1 fruit fly cellular context compared by ENCODE assay signal in genomic region chrX:2533843-2534473, dm6.
A peak's percentile ranks its signal among the peaks of the same experiment; 100 is the strongest.
TF ChIP-seq lines count a peak whose summit lies in the region.

No protein-coding gene starts in this region.

TF ChIP-seq in whole organism, embryonic, 481 proteins besides CTCF, POLR2A, EP300 and RAD21 (continued from another document and continues in another):
- TF ChIP-seq pita (GFP tag; optimal IDR thresholded peaks at IDR 0.05; lab: Kevin White, UChicago) (no peak), zen2 (GFP tag; IDR thresholded peaks at IDR 0.05; lab: Robert Waterston, UW; ENCODE audit: partially characterized antibody) (no peak), chn (GFP tag; optimal IDR thresholded peaks at IDR 0.05; lab: Kevin White, UChicago) (peak; percentile 22), phol (tag; optimal IDR thresholded peaks at IDR 0.05; lab: Kevin White, UChicago) (peak; percentile 40), PHDP (tag; optimal IDR thresholded peaks at IDR 0.05; lab: Kevin White, UChicago) (peak; percentile 45), dmrt99B (tag; optimal IDR thresholded peaks at IDR 0.05; lab: Kevin White, UChicago) (peak; percentile 69), CG11085 (GFP tag; IDR thresholded peaks at IDR 0.05; lab: Robert Waterston, UW) (0 out of 2 replicates have a peak, but pooled peaks have one; percentile 15), Six4 (GFP tag; optimal IDR thresholded peaks at IDR 0.05; lab: Kevin White, UChicago) (peak; percentile 31), Ets65A (GFP tag; lab: Kevin White, UChicago) (peak; percentile 81), gem (tag; optimal IDR thresholded peaks at IDR 0.05; lab: Kevin White, UChicago) (peak; percentile 58), wdn (GFP tag; IDR thresholded peaks at IDR 0.05; lab: Robert Waterston, UW) (peak; percentile 53; the same call in 1 of the 2 replicates), ab (GFP tag; optimal IDR thresholded peaks at IDR 0.05; lab: Kevin White, UChicago) (peak; percentile 48), ro (GFP tag; IDR thresholded peaks at IDR 0.05; lab: Robert Waterston, UW) (0 out of 2 replicates have a peak, but pooled peaks have one; percentile 23), CG7745 (tag; optimal IDR thresholded peaks at IDR 0.05; lab: Kevin White, UChicago) (no peak), btn (GFP tag; optimal IDR thresholded peaks at IDR 0.05; lab: Kevin White, UChicago) (no peak), CG4707 (GFP tag; optimal IDR thresholded peaks at IDR 0.05; lab: Kevin White, UChicago) (no peak), Dad (GFP tag; optimal IDR thresholded peaks at IDR 0.05; lab: Kevin White, UChicago) (peak; percentile 1), dysf (GFP tag; IDR thresholded peaks at IDR 0.05; lab: Robert Waterston, UW) (peak; percentile 83), gro (GFP tag; optimal IDR thresholded peaks at IDR 0.05; lab: Kevin White, UChicago) (peak; percentile 11), CG9932 (GFP tag; IDR thresholded peaks at IDR 0.05; lab: Robert Waterston, UW) (peak; percentile 54), NFAT (GFP tag; IDR thresholded peaks at IDR 0.05; lab: Robert Waterston, UW) (peak; percentile 71), CG8944 (GFP tag; optimal IDR thresholded peaks at IDR 0.05; lab: Kevin White, UChicago) (peak; percentile 57), crc (GFP tag; optimal IDR thresholded peaks at IDR 0.05; lab: Kevin White, UChicago) (no peak), CG8089 (GFP tag; optimal IDR thresholded peaks at IDR 0.05; lab: Kevin White, UChicago) (no peak), Hand (GFP tag; optimal IDR thresholded peaks at IDR 0.05; lab: Kevin White, UChicago) (no peak), odd (GFP tag; optimal IDR thresholded peaks at IDR 0.05; lab: Kevin White, UChicago) (no peak), fru (optimal IDR thresholded peaks at IDR 0.05; lab: Kevin White, UChicago) (no peak), pros (GFP tag; optimal IDR thresholded peaks at IDR 0.05; lab: Kevin White, UChicago) (no peak), CG1024 (GFP tag; IDR thresholded peaks at IDR 0.05; lab: Robert Waterston, UW) (peak; percentile 54), CG3847 (GFP tag; IDR thresholded peaks at IDR 0.05; lab: Robert Waterston, UW) (peak; percentile 64), NC2β (GFP tag; optimal IDR thresholded peaks at IDR 0.05; lab: Kevin White, UChicago) (no peak), Side (GFP tag; optimal IDR thresholded peaks at IDR 0.05; lab: Kevin White, UChicago) (peak; percentile 48), Antp (GFP tag; optimal IDR thresholded peaks at IDR 0.05; lab: Kevin White, UChicago) (peak; percentile 70), CG16779 (GFP tag; IDR thresholded peaks at IDR 0.05; lab: Robert Waterston, UW) (peak; percentile 60; the same call in 1 of the 2 replicates), CG3407 (GFP tag; optimal IDR thresholded peaks at IDR 0.05; lab: Kevin White, UChicago) (no peak), Atf3 (GFP tag; optimal IDR thresholded peaks at IDR 0.05; lab: Kevin White, UChicago) (no peak), Gsc (GFP tag; IDR thresholded peaks at IDR 0.05; lab: Robert Waterston, UW) (peak; percentile 18; the same call in 1 of the 2 replicates), Ravus (GFP tag; IDR thresholded peaks at IDR 0.05; lab: Robert Waterston, UW) (peak; percentile 19; the same call in 1 of the 2 replicates), chinmo (GFP tag; IDR thresholded peaks at IDR 0.05; lab: Robert Waterston, UW; ENCODE audit: partially characterized antibody) (no peak), Mad (GFP tag; optimal IDR thresholded peaks at IDR 0.05; lab: Kevin White, UChicago) (no peak), fd96Cb (tag; optimal IDR thresholded peaks at IDR 0.05; lab: Kevin White, UChicago) (peak; percentile 30), Hmx (GFP tag; optimal IDR thresholded peaks at IDR 0.05; lab: Kevin White, UChicago) (no peak), pzg (GFP tag; optimal IDR thresholded peaks at IDR 0.05; lab: Kevin White, UChicago) (no peak), CG4282 (GFP tag; optimal IDR thresholded peaks at IDR 0.05; lab: Kevin White, UChicago) (no peak), lmd (GFP tag; IDR thresholded peaks at IDR 0.05; lab: Robert Waterston, UW) (peak; percentile 79), CG12391 (tag; optimal IDR thresholded peaks at IDR 0.05; lab: Kevin White, UChicago) (peak; percentile 33), CG12299 (tag; optimal IDR thresholded peaks at IDR 0.05; lab: Kevin White, UChicago) (no peak), CG11695 (GFP tag; IDR thresholded peaks at IDR 0.05; lab: Robert Waterston, UW) (peak; percentile 69; the same call in 2 of the 3 replicates), nmo (GFP tag; optimal IDR thresholded peaks at IDR 0.05; lab: Kevin White, UChicago) (peak; percentile 20), ash1 (GFP tag; optimal IDR thresholded peaks at IDR 0.05; lab: Kevin White, UChicago) (no peak), CG2129 (GFP tag; IDR thresholded peaks at IDR 0.05; lab: Robert Waterston, UW; ENCODE audit: partially characterized antibody) (no peak), pan (optimal IDR thresholded peaks at IDR 0.05; lab: Kevin White, UChicago) (no peak), pan (GFP tag; optimal IDR thresholded peaks at IDR 0.05 in 1 of 2, IDR thresholded peaks at IDR 0.05 in 1 of 2) (peak in 1 of 2 experiments; percentile 70), CrebB (tag; optimal IDR thresholded peaks at IDR 0.05; lab: Kevin White, UChicago) (peak; percentile 7), sna (GFP tag; IDR thresholded peaks at IDR 0.05; lab: Robert Waterston, UW; ENCODE audit: partially characterized antibody) (no peak), seq (GFP tag; IDR thresholded peaks at IDR 0.05; lab: Robert Waterston, UW) (peak; percentile 21; the same call in 1 of the 2 replicates), Drgx (GFP tag; IDR thresholded peaks at IDR 0.05; lab: Robert Waterston, UW) (peak; percentile 90), CG10274 (GFP tag; optimal IDR thresholded peaks at IDR 0.05; lab: Kevin White, UChicago) (peak; percentile 46), danr (GFP tag; IDR thresholded peaks at IDR 0.05; lab: Robert Waterston, UW) (no peak), shn (GFP tag; optimal IDR thresholded peaks at IDR 0.05; lab: Kevin White, UChicago) (no peak), Xbp1 (GFP tag; optimal IDR thresholded peaks at IDR 0.05; lab: Kevin White, UChicago) (peak; percentile 63), Dp (GFP tag; optimal IDR thresholded peaks at IDR 0.05; lab: Kevin White, UChicago) (no peak), Hsf (GFP tag; optimal IDR thresholded peaks at IDR 0.05; lab: Kevin White, UChicago) (peak; percentile 63), HLH4C (GFP tag; IDR thresholded peaks at IDR 0.05; lab: Robert Waterston, UW; ENCODE audit: partially characterized antibody) (no peak), ftz-f1 (GFP tag; optimal IDR thresholded peaks at IDR 0.05; lab: Kevin White, UChicago) (no peak), row (GFP tag; IDR thresholded peaks at IDR 0.05; lab: Robert Waterston, UW) (peak; percentile 75), Optix (GFP tag; IDR thresholded peaks at IDR 0.05; lab: Robert Waterston, UW) (peak; percentile 68; the same call in 2 of the 3 replicates), CG15269 (tag; optimal IDR thresholded peaks at IDR 0.05; lab: Kevin White, UChicago) (peak; percentile 70), CG6689 (GFP tag; IDR thresholded peaks at IDR 0.05; lab: Robert Waterston, UW) (peak; percentile 63), tx (GFP tag; optimal IDR thresholded peaks at IDR 0.05; lab: Kevin White, UChicago) (peak; percentile 21), HmgD (GFP tag; optimal IDR thresholded peaks at IDR 0.05; lab: Kevin White, UChicago) (no peak), CG3838 (GFP tag; optimal IDR thresholded peaks at IDR 0.05; lab: Kevin White, UChicago) (no peak), CG3995 (GFP tag; optimal IDR thresholded peaks at IDR 0.05; lab: Kevin White, UChicago) (peak; percentile 5), CG2202 (tag; optimal IDR thresholded peaks at IDR 0.05; lab: Kevin White, UChicago) (no peak), Sin3A (optimal IDR thresholded peaks at IDR 0.05; lab: Kevin White, UChicago) (no peak), CG7928 (GFP tag; optimal IDR thresholded peaks at IDR 0.05; lab: Kevin White, UChicago) (no peak), dimm (GFP tag; IDR thresholded peaks at IDR 0.05; lab: Robert Waterston, UW) (no peak), esg (GFP tag; conservative IDR thresholded peaks at IDR 0.05; lab: Robert Waterston, UW) (0 out of 2 replicates have a peak, but pooled peaks have one; percentile 22), cg (GFP tag; optimal IDR thresholded peaks at IDR 0.05; lab: Kevin White, UChicago) (no peak), sd (tag; optimal IDR thresholded peaks at IDR 0.05; lab: Kevin White, UChicago) (no peak), CG5180 (GFP tag; optimal IDR thresholded peaks at IDR 0.05; lab: Kevin White, UChicago) (peak; percentile 12), CG30403 (GFP tag; optimal IDR thresholded peaks at IDR 0.05; lab: Kevin White, UChicago) (peak; percentile 59), ara (GFP tag; IDR thresholded peaks at IDR 0.05; lab: Robert Waterston, UW) (0 out of 2 replicates have a peak, but pooled peaks have one; percentile 21), CG1529 (GFP tag; optimal IDR thresholded peaks at IDR 0.05; lab: Kevin White, UChicago) (no peak), HLH54F (GFP tag; optimal IDR thresholded peaks at IDR 0.05; lab: Kevin White, UChicago) (peak; percentile 30), Hey (tag; optimal IDR thresholded peaks at IDR 0.05; lab: Kevin White, UChicago) (no peak), D (optimal IDR thresholded peaks at IDR 0.05; lab: Kevin White, UChicago) (no peak), D (GFP tag; optimal IDR thresholded peaks at IDR 0.05; lab: Kevin White, UChicago) (no peak), CG14860 (GFP tag; IDR thresholded peaks at IDR 0.05; lab: Robert Waterston, UW; ENCODE audit: partially characterized antibody) (no peak), unpg (GFP tag; optimal IDR thresholded peaks at IDR 0.05; lab: Kevin White, UChicago) (peak; percentile 60), ssp (GFP tag; IDR thresholded peaks at IDR 0.05; lab: Robert Waterston, UW) (peak; percentile 28; the same call in 1 of the 2 replicates), tio (GFP tag; optimal IDR thresholded peaks at IDR 0.05; lab: Kevin White, UChicago) (no peak), tll (GFP tag; optimal IDR thresholded peaks at IDR 0.05; lab: Kevin White, UChicago) (no peak), Mrtf (GFP tag; IDR thresholded peaks at IDR 0.05; lab: Robert Waterston, UW) (peak; percentile 76), nerfin-1 (tag; optimal IDR thresholded peaks at IDR 0.05; lab: Kevin White, UChicago) (no peak), jigr1 (GFP tag; IDR thresholded peaks at IDR 0.05; lab: Robert Waterston, UW) (0 out of 3 replicates have a peak, but pooled peaks have one; percentile 26), CG6254 (GFP tag; optimal IDR thresholded peaks at IDR 0.05; lab: Kevin White, UChicago) (no peak), hth (optimal IDR thresholded peaks at IDR 0.05; lab: Kevin White, UChicago) (no peak), Adf1 (GFP tag; IDR thresholded peaks at IDR 0.05; lab: Robert Waterston, UW) (no peak), zen (tag; optimal IDR thresholded peaks at IDR 0.05; lab: Kevin White, UChicago) (peak; percentile 32), caup (GFP tag; optimal IDR thresholded peaks at IDR 0.05; lab: Kevin White, UChicago; ENCODE audit: severe bottlenecking) (peak; percentile 58), CG2199 (GFP tag; IDR thresholded peaks at IDR 0.05; lab: Robert Waterston, UW) (0 out of 3 replicates have a peak, but pooled peaks have one; percentile 59), CG18011 (GFP tag; optimal IDR thresholded peaks at IDR 0.05; lab: Kevin White, UChicago) (no peak), BtbVII (GFP tag; optimal IDR thresholded peaks at IDR 0.05; lab: Kevin White, UChicago) (peak; percentile 18), eve (GFP tag; optimal IDR thresholded peaks at IDR 0.05; lab: Kevin White, UChicago) (no peak), NfI (GFP tag; optimal IDR thresholded peaks at IDR 0.05; lab: Kevin White, UChicago) (peak; percentile 38), CG17612 (GFP tag; IDR thresholded peaks at IDR 0.05; lab: Robert Waterston, UW) (no peak), Sox100B (GFP tag; optimal IDR thresholded peaks at IDR 0.05; lab: Kevin White, UChicago) (peak; percentile 4), CG15011 (GFP tag; optimal IDR thresholded peaks at IDR 0.05; lab: Kevin White, UChicago) (no peak), stc (GFP tag; IDR thresholded peaks at IDR 0.05; lab: Robert Waterston, UW) (peak; percentile 60; the same call in 1 of the 2 replicates), CG4820 (GFP tag; optimal IDR thresholded peaks at IDR 0.05; lab: Kevin White, UChicago) (peak; percentile 34), HHEX (GFP tag; optimal IDR thresholded peaks at IDR 0.05; lab: Kevin White, UChicago) (peak; percentile 60), CG9215 (GFP tag; IDR thresholded peaks at IDR 0.05; lab: Robert Waterston, UW) (peak; percentile 54; the same call in 1 of the 2 replicates), grau (tag; optimal IDR thresholded peaks at IDR 0.05; lab: Kevin White, UChicago) (peak; percentile 84), lab (GFP tag; optimal IDR thresholded peaks at IDR 0.05; lab: Kevin White, UChicago) (peak; percentile 82), Med (GFP tag; lab: Kevin White, UChicago) (peak; percentile 97), sob (GFP tag; IDR thresholded peaks at IDR 0.05; lab: Robert Waterston, UW) (peak; percentile 68; the same call in 1 of the 2 replicates), en (GFP tag; optimal IDR thresholded peaks at IDR 0.05; lab: Kevin White, UChicago) (no peak), CG11093 (GFP tag; IDR thresholded peaks at IDR 0.05; lab: Robert Waterston, UW) (peak; percentile 43; the same call in 1 of the 3 replicates), inv (GFP tag; IDR thresholded peaks at IDR 0.05; lab: Robert Waterston, UW; ENCODE audit: partially characterized antibody) (no peak), CG14965 (GFP tag; optimal IDR thresholded peaks at IDR 0.05; lab: Kevin White, UChicago; ENCODE audit: borderline replicate concordance) (no peak), Rx (GFP tag; IDR thresholded peaks at IDR 0.05; lab: Robert Waterston, UW) (peak; percentile 49), trem (tag; optimal IDR thresholded peaks at IDR 0.05; lab: Kevin White, UChicago) (no peak), wor (GFP tag; IDR thresholded peaks at IDR 0.05; lab: Robert Waterston, UW) (no peak), pfk (GFP tag; optimal IDR thresholded peaks at IDR 0.05; lab: Kevin White, UChicago) (no peak), CG6175 (GFP tag; IDR thresholded peaks at IDR 0.05; lab: Robert Waterston, UW) (peak; percentile 55; the same call in 2 of the 3 replicates), org-1 (GFP tag; optimal IDR thresholded peaks at IDR 0.05; lab: Kevin White, UChicago) (peak; percentile 36), slou (GFP tag; optimal IDR thresholded peaks at IDR 0.05; lab: Kevin White, UChicago) (no peak), tgo (GFP tag; IDR thresholded peaks at IDR 0.05; lab: Robert Waterston, UW) (peak; percentile 71; the same call in 2 of the 3 replicates), CG3281 (GFP tag; optimal IDR thresholded peaks at IDR 0.05; lab: Kevin White, UChicago) (peak; percentile 45), fd102C (GFP tag; optimal IDR thresholded peaks at IDR 0.05; lab: Kevin White, UChicago) (no peak)
